6 fruit fly cellular contexts compared by ENCODE assay signal in genomic region chr2L:16647773-16648172, dm6.
TF ChIP-seq lines count a peak whose summit lies in the region.

No protein-coding gene starts in this region.

- TF ChIP-seq CTCF in S2 (optimal IDR thresholded peaks at IDR 0.05; lab: Kevin White, UChicago) = peak; percentile 51 to 57
- peak; percentile 80 for TF ChIP-seq CTCF in whole organism, embryonic (GFP tag; optimal IDR thresholded peaks at IDR 0.05; lab: Kevin White, UChicago)

TF ChIP-seq in whole organism, adult, 20 proteins besides CTCF, POLR2A, EP300 and RAD21:
- TF ChIP-seq CG5204 (GFP tag; optimal IDR thresholded peaks at IDR 0.05; lab: Kevin White, UChicago) (peak; percentile 15), tj (GFP tag; optimal IDR thresholded peaks at IDR 0.05; lab: Kevin White, UChicago) (no peak), kay (GFP tag; lab: Kevin White, UChicago; ENCODE audit: borderline replicate concordance) (peak; percentile 39), ovo (GFP tag; optimal IDR thresholded peaks at IDR 0.05; lab: Kevin White, UChicago) (no peak), CG1620 (GFP tag; optimal IDR thresholded peaks at IDR 0.05; lab: Kevin White, UChicago) (no peak), Clk (GFP tag; optimal IDR thresholded peaks at IDR 0.05; lab: Kevin White, UChicago) (no peak), cic (GFP tag; optimal IDR thresholded peaks at IDR 0.05; lab: Kevin White, UChicago) (no peak), Hr96 (GFP tag; optimal IDR thresholded peaks at IDR 0.05; lab: Kevin White, UChicago) (no peak), CG7045 (GFP tag; optimal IDR thresholded peaks at IDR 0.05; lab: Kevin White, UChicago) (no peak), CG7101 (tag; optimal IDR thresholded peaks at IDR 0.05; lab: Kevin White, UChicago) (no peak), CG12768 (GFP tag; optimal IDR thresholded peaks at IDR 0.05; lab: Kevin White, UChicago) (no peak), CG11617 (GFP tag; optimal IDR thresholded peaks at IDR 0.05; lab: Kevin White, UChicago) (no peak), pad (GFP tag; optimal IDR thresholded peaks at IDR 0.05; lab: Kevin White, UChicago) (no peak), cnc (optimal IDR thresholded peaks at IDR 0.05; lab: Kevin White, UChicago) (no peak)

TF ChIP-seq in whole organism, embryonic, 481 proteins besides CTCF, POLR2A, EP300 and RAD21 (continues in another document):
- no peak for TF ChIP-seq CG8089 (GFP tag; optimal IDR thresholded peaks at IDR 0.05; lab: Kevin White, UChicago)
- no peak for TF ChIP-seq cg (GFP tag; optimal IDR thresholded peaks at IDR 0.05; lab: Kevin White, UChicago)
- no peak for TF ChIP-seq CG15601 (tag; optimal IDR thresholded peaks at IDR 0.05; lab: Kevin White, UChicago)
- no peak for TF ChIP-seq CG11093 (GFP tag; IDR thresholded peaks at IDR 0.05; lab: Robert Waterston, UW)
- peak; percentile 51 for TF ChIP-seq Oli (tag; optimal IDR thresholded peaks at IDR 0.05; lab: Kevin White, UChicago)
- peak; percentile 32 for TF ChIP-seq nmo (GFP tag; optimal IDR thresholded peaks at IDR 0.05; lab: Kevin White, UChicago)
- TF ChIP-seq lab (GFP tag; optimal IDR thresholded peaks at IDR 0.05; lab: Kevin White, UChicago) = peak; percentile 87
- peak; percentile 33 for TF ChIP-seq CG13775 (GFP tag; optimal IDR thresholded peaks at IDR 0.05; lab: Kevin White, UChicago)
- TF ChIP-seq CG16815 (GFP tag; optimal IDR thresholded peaks at IDR 0.05; lab: Kevin White, UChicago) = no peak
- TF ChIP-seq CG7372 (GFP tag; IDR thresholded peaks at IDR 0.05; lab: Robert Waterston, UW) = no peak
- peak in 1 of 3 experiments; percentile 8 for TF ChIP-seq lola (GFP tag; optimal IDR thresholded peaks at IDR 0.05; lab: Kevin White, UChicago)
- TF ChIP-seq CG12299 (tag; optimal IDR thresholded peaks at IDR 0.05; lab: Kevin White, UChicago) = peak; percentile 33
- TF ChIP-seq dan (GFP tag; IDR thresholded peaks at IDR 0.05; lab: Robert Waterston, UW) = no peak
- peak; percentile 24 for TF ChIP-seq Deaf1 (tag; optimal IDR thresholded peaks at IDR 0.05; lab: Kevin White, UChicago)
- peak; percentile 46 for TF ChIP-seq CG9817 (tag; optimal IDR thresholded peaks at IDR 0.05; lab: Kevin White, UChicago)
- 0 out of 2 replicates have a peak, but pooled peaks have one; percentile 11 for TF ChIP-seq Adf1 (GFP tag; IDR thresholded peaks at IDR 0.05; lab: Robert Waterston, UW)
- TF ChIP-seq Oaz (GFP tag; IDR thresholded peaks at IDR 0.05; lab: Robert Waterston, UW) = peak; percentile 27; the same call in 1 of the 2 replicates
- peak; percentile 16 for TF ChIP-seq odd (GFP tag; optimal IDR thresholded peaks at IDR 0.05; lab: Kevin White, UChicago)
- 0 out of 2 replicates have a peak, but pooled peaks have one; percentile 11 for TF ChIP-seq wdn (GFP tag; IDR thresholded peaks at IDR 0.05; lab: Robert Waterston, UW)

TF ChIP-seq in whole organism, prepupa, 60 proteins besides CTCF, POLR2A, EP300 and RAD21 (continues in another document):
- TF ChIP-seq CG6854 (GFP tag; optimal IDR thresholded peaks at IDR 0.05; lab: Kevin White, UChicago) = no peak
- TF ChIP-seq Sox102F (GFP tag; optimal IDR thresholded peaks at IDR 0.05; lab: Kevin White, UChicago) = peak; percentile 31
- no peak for TF ChIP-seq Hr38 (GFP tag; optimal IDR thresholded peaks at IDR 0.05; lab: Kevin White, UChicago)
- TF ChIP-seq CG3032 (tag; optimal IDR thresholded peaks at IDR 0.05; lab: Kevin White, UChicago) = peak; percentile 13
- no peak for TF ChIP-seq Sox15 (GFP tag; optimal IDR thresholded peaks at IDR 0.05; lab: Kevin White, UChicago)
- no peak for TF ChIP-seq CG7368 (GFP tag; optimal IDR thresholded peaks at IDR 0.05; lab: Kevin White, UChicago)
- peak; percentile 27 for TF ChIP-seq spab (GFP tag; optimal IDR thresholded peaks at IDR 0.05; lab: Kevin White, UChicago)
- TF ChIP-seq achi (GFP tag; optimal IDR thresholded peaks at IDR 0.05; lab: Kevin White, UChicago) = peak; percentile 50
- peak; percentile 72 for TF ChIP-seq Hr4 (GFP tag; optimal IDR thresholded peaks at IDR 0.05; lab: Kevin White, UChicago)
- peak; percentile 26 for TF ChIP-seq CG10631 (GFP tag; optimal IDR thresholded peaks at IDR 0.05; lab: Kevin White, UChicago)
- no peak for TF ChIP-seq CG8319 (GFP tag; optimal IDR thresholded peaks at IDR 0.05; lab: Kevin White, UChicago)
- TF ChIP-seq CG11294 (GFP tag; IDR thresholded peaks at IDR 0.05; lab: Robert Waterston, UW) = no peak
- TF ChIP-seq CG1621 (tag; optimal IDR thresholded peaks at IDR 0.05; lab: Kevin White, UChicago) = no peak
- peak; percentile 64 for TF ChIP-seq svp (GFP tag; lab: Kevin White, UChicago)
- no peak for TF ChIP-seq dac (GFP tag; optimal IDR thresholded peaks at IDR 0.05; lab: Kevin White, UChicago)
- TF ChIP-seq fkh (GFP tag; optimal IDR thresholded peaks at IDR 0.05; lab: Kevin White, UChicago) = no peak
- TF ChIP-seq CG32006 (GFP tag; optimal IDR thresholded peaks at IDR 0.05; lab: Kevin White, UChicago) = peak; percentile 64
- peak; percentile 30 for TF ChIP-seq fd59A (GFP tag; optimal IDR thresholded peaks at IDR 0.05; lab: Kevin White, UChicago)
- TF ChIP-seq Blimp-1 (GFP tag; optimal IDR thresholded peaks at IDR 0.05; lab: Kevin White, UChicago) = no peak
- TF ChIP-seq Eip78C (GFP tag; lab: Kevin White, UChicago) = peak; percentile 84
- TF ChIP-seq ss (GFP tag; optimal IDR thresholded peaks at IDR 0.05; lab: Kevin White, UChicago) = peak in 1 of 2 experiments; percentile 1

TF ChIP-seq in whole organism, pupa, 21 proteins besides CTCF, POLR2A, EP300 and RAD21:
- TF ChIP-seq CG15710 (tag; optimal IDR thresholded peaks at IDR 0.05; lab: Kevin White, UChicago) (peak; percentile 42), CG9948 (tag; optimal IDR thresholded peaks at IDR 0.05; lab: Kevin White, UChicago) (peak; percentile 21), fd96Ca (GFP tag; IDR thresholded peaks at IDR 0.05; lab: Robert Waterston, UW) (no peak), Snoo (tag; optimal IDR thresholded peaks at IDR 0.05; lab: Kevin White, UChicago) (no peak), CG12605 (GFP tag; IDR thresholded peaks at IDR 0.05; lab: Robert Waterston, UW) (no peak), D1 (tag; optimal IDR thresholded peaks at IDR 0.05; lab: Kevin White, UChicago) (no peak), CG17806 (tag; optimal IDR thresholded peaks at IDR 0.05; lab: Kevin White, UChicago) (peak; percentile 40), Pif1A (GFP tag; optimal IDR thresholded peaks at IDR 0.05; lab: Kevin White, UChicago) (peak; percentile 54), CG13204 (GFP tag; optimal IDR thresholded peaks at IDR 0.05; lab: Kevin White, UChicago) (no peak), CG34367 (tag; optimal IDR thresholded peaks at IDR 0.05; lab: Kevin White, UChicago) (no peak), CG10348 (GFP tag; IDR thresholded peaks at IDR 0.05; lab: Robert Waterston, UW) (no peak), CG14655 (GFP tag; optimal IDR thresholded peaks at IDR 0.05; lab: Kevin White, UChicago) (peak; percentile 53), CG8159 (tag; optimal IDR thresholded peaks at IDR 0.05; lab: Kevin White, UChicago) (peak; percentile 50), CG8301 (tag; optimal IDR thresholded peaks at IDR 0.05; lab: Kevin White, UChicago) (peak; percentile 50), Ets98B (GFP tag; IDR thresholded peaks at IDR 0.05; lab: Robert Waterston, UW) (peak; percentile 14; the same call in 1 of the 2 replicates), rn (GFP tag; IDR thresholded peaks at IDR 0.05; lab: Robert Waterston, UW) (no peak), CG32121 (GFP tag; IDR thresholded peaks at IDR 0.05; lab: Robert Waterston, UW) (no peak), CG4496 (GFP tag; IDR thresholded peaks at IDR 0.05; lab: Robert Waterston, UW) (0 out of 3 replicates have a peak, but pooled peaks have one; percentile 15), EcR (GFP tag; optimal IDR thresholded peaks at IDR 0.05; lab: Kevin White, UChicago) (no peak), gl (tag; optimal IDR thresholded peaks at IDR 0.05; lab: Kevin White, UChicago) (no peak), Pif1B (GFP tag; optimal IDR thresholded peaks at IDR 0.05; lab: Kevin White, UChicago) (no peak)

TF ChIP-seq in whole organism, wandering third instar larva, 38 proteins besides CTCF, POLR2A, EP300 and RAD21 (continues in another document):
- TF ChIP-seq woc (GFP tag; optimal IDR thresholded peaks at IDR 0.05; lab: Kevin White, UChicago) (no peak), jim (GFP tag; optimal IDR thresholded peaks at IDR 0.05; lab: Kevin White, UChicago) (no peak), psq (GFP tag; optimal IDR thresholded peaks at IDR 0.05; lab: Kevin White, UChicago) (no peak), CrebA (GFP tag; optimal IDR thresholded peaks at IDR 0.05; lab: Kevin White, UChicago; ENCODE audit: borderline replicate concordance) (no peak), Hr78 (GFP tag; optimal IDR thresholded peaks at IDR 0.05; lab: Kevin White, UChicago) (no peak), CG9705 (GFP tag; optimal IDR thresholded peaks at IDR 0.05; lab: Kevin White, UChicago) (no peak), GATAd (GFP tag; optimal IDR thresholded peaks at IDR 0.05; lab: Kevin White, UChicago) (no peak), lola (GFP tag; optimal IDR thresholded peaks at IDR 0.05; lab: Kevin White, UChicago) (no peak), Rel (GFP tag; optimal IDR thresholded peaks at IDR 0.05; lab: Kevin White, UChicago) (no peak), Rel (tag; optimal IDR thresholded peaks at IDR 0.05; lab: Kevin White, UChicago) (no peak), sage (GFP tag; optimal IDR thresholded peaks at IDR 0.05; lab: Kevin White, UChicago) (no peak), Dfd (GFP tag; optimal IDR thresholded peaks at IDR 0.05; lab: Kevin White, UChicago) (no peak), OdsH (GFP tag; optimal IDR thresholded peaks at IDR 0.05; lab: Kevin White, UChicago) (peak; percentile 7), Dif (GFP tag; optimal IDR thresholded peaks at IDR 0.05; lab: Kevin White, UChicago; ENCODE audit: partially characterized antibody) (no peak), Abd-B (GFP tag; optimal IDR thresholded peaks at IDR 0.05; lab: Kevin White, UChicago) (no peak), dl (GFP tag; optimal IDR thresholded peaks at IDR 0.05; lab: Kevin White, UChicago; ENCODE audit: insufficient read depth in 1 of 2, partially characterized antibody in 2 of 2) (no peak), foxo (GFP tag; optimal IDR thresholded peaks at IDR 0.05; lab: Kevin White, UChicago) (peak in 1 of 2 experiments; percentile 48), Hnf4 (GFP tag; optimal IDR thresholded peaks at IDR 0.05; lab: Kevin White, UChicago) (no peak), Sp1 (GFP tag; optimal IDR thresholded peaks at IDR 0.05; lab: Kevin White, UChicago) (peak; percentile 34), Mio (GFP tag; optimal IDR thresholded peaks at IDR 0.05; lab: Kevin White, UChicago) (no peak), sv (GFP tag; optimal IDR thresholded peaks at IDR 0.05; lab: Kevin White, UChicago) (no peak), N (GFP tag; optimal IDR thresholded peaks at IDR 0.05; lab: Kevin White, UChicago) (no peak), pan (optimal IDR thresholded peaks at IDR 0.05; lab: Kevin White, UChicago) (no peak), usp (GFP tag; optimal IDR thresholded peaks at IDR 0.05; lab: Kevin White, UChicago) (no peak), h (GFP tag; optimal IDR thresholded peaks at IDR 0.05; lab: Kevin White, UChicago) (peak; percentile 33), HLH106 (tag; optimal IDR thresholded peaks at IDR 0.05; lab: Kevin White, UChicago) (peak; percentile 47), Vsx2 (GFP tag; optimal IDR thresholded peaks at IDR 0.05; lab: Kevin White, UChicago; ENCODE audit: partially characterized antibody) (no peak)
